Worm (Caenorhabditis elegans) whole organism, L1 larva: Measurements from ENCODE around the gene emb-8.

Experiments
- C16A3.4 ChIP-seq: fragments of 150-350 bp; optimal IDR thresholded peaks from 2 replicates; lab custom pipeline; 2014; ENCODE audit warnings: missing biosample characterization, missing genetic modification characterization
- C34B4.2 ChIP-seq: sonication (generic microtip); optimal IDR thresholded peaks from 2 replicates; lab custom pipeline; 2017; ENCODE audit warnings: mild to moderate bottlenecking, missing genetic modification characterization, missing compliant biosample characterization
- F16B12.6 ChIP-seq: fragments of 150-350 bp; optimal IDR thresholded peaks from 2 replicates; lab custom pipeline; 2014; ENCODE audit warnings: missing biosample characterization, missing genetic modification characterization
- aha-1 ChIP-seq: fragments of 150-350 bp; optimal IDR thresholded peaks from 2 replicates; lab custom pipeline; 2014; ENCODE audit warnings: missing biosample characterization, missing genetic modification characterization
- alr-1 ChIP-seq: fragments of 200-800 bp; sonication (Bioruptor generic); optimal IDR thresholded peaks from 2 replicates; lab custom pipeline; 2018; ENCODE audit warnings: borderline replicate concordance, mild to moderate bottlenecking, missing genetic modification characterization, missing compliant biosample characterization
- aly-2 ChIP-seq: fragments of 150-350 bp; optimal IDR thresholded peaks from 2 replicates; lab custom pipeline; 2014; ENCODE audit warnings: missing biosample characterization, missing genetic modification characterization
- ceh-82 ChIP-seq, 3 experiments: fragments of 150-350 bp in 1 of 3; sonication (generic microtip) in 2 of 3; optimal IDR thresholded peaks; 2 replicates each; lab custom pipeline; 2014 to 2017; ENCODE audit warnings: missing biosample characterization in 3 of 3, missing genetic modification characterization in 3 of 3
- dpl-1 ChIP-seq, 3 experiments: fragments of 150-350 bp in 2 of 3; sonication (generic microtip) in 1 of 3; optimal IDR thresholded peaks; 2 replicates each; lab custom pipeline; 2014 to 2017; ENCODE audit warnings: missing biosample characterization in 3 of 3, missing genetic modification characterization in 3 of 3, missing genetic modification reagents in 3 of 3
- dsc-1 ChIP-seq: sonication (generic microtip); optimal IDR thresholded peaks from 2 replicates; lab custom pipeline; 2016; ENCODE audit warnings: mild to moderate bottlenecking, missing genetic modification characterization, missing compliant biosample characterization
- efl-1 ChIP-seq, 4 experiments: fragments of 150-350 bp; optimal IDR thresholded peaks in 3 of 4; peaks in 1 of 4; 1 replicate in 1 of 4; 2 replicates in 3 of 4; lab custom pipeline; 2014; ENCODE audit warnings: missing biosample characterization in 2 of 4, missing genetic modification characterization in 2 of 4, missing genetic modification reagents in 2 of 4
- efl-3 ChIP-seq: fragments of 200-800 bp; sonication (Bioruptor generic); optimal IDR thresholded peaks from 2 replicates; lab custom pipeline; 2018; ENCODE audit warnings: mild to moderate bottlenecking, missing genetic modification characterization, missing compliant biosample characterization
- egl-13 ChIP-seq: sonication (generic microtip); optimal IDR thresholded peaks from 2 replicates; lab custom pipeline; 2016; ENCODE audit warnings: missing genotype, missing genetic modification reagents, missing genetic modification characterization, missing compliant biosample characterization
- elt-2 ChIP-seq: sonication (generic microtip); optimal IDR thresholded peaks from 2 replicates; lab custom pipeline; 2016; ENCODE audit warnings: missing genetic modification characterization, mild to moderate bottlenecking, inconsistent platforms, missing compliant biosample characterization, missing genetic modification reagents
- elt-3 ChIP-seq, 6 experiments: fragments of 150-350 bp in 1 of 6; sonication (generic microtip); optimal IDR thresholded peaks; 2 replicates each; lab custom pipeline; 2017 to 2018; ENCODE audit warnings: missing biosample characterization in 6 of 6, missing genetic modification characterization in 6 of 6, inconsistent platforms in 1 of 6
- fkh-10 ChIP-seq: sonication (generic microtip); optimal IDR thresholded peaks from 2 replicates; lab custom pipeline; 2017; ENCODE audit warnings: missing biosample characterization, missing genetic modification reagents, missing genetic modification characterization
- fkh-4 ChIP-seq: sonication (generic microtip); optimal IDR thresholded peaks from 2 replicates; lab custom pipeline; 2016; ENCODE audit warnings: missing compliant biosample characterization, missing genetic modification characterization, borderline replicate concordance
- fkh-8 ChIP-seq: sonication (generic microtip); optimal IDR thresholded peaks from 2 replicates; lab custom pipeline; 2016; ENCODE audit warnings: mild to moderate bottlenecking, missing genetic modification characterization, missing compliant biosample characterization
- fos-1 ChIP-seq: fragments of 150-350 bp; optimal IDR thresholded peaks from 2 replicates; lab custom pipeline; 2014; ENCODE audit warnings: missing biosample characterization, missing genetic modification characterization
- hpl-2 ChIP-seq: fragments of 150-350 bp; optimal IDR thresholded peaks from 2 replicates; lab custom pipeline; 2014; ENCODE audit warnings: missing biosample characterization, missing genetic modification reagents, missing genetic modification characterization
- irx-1 ChIP-seq: sonication (generic microtip); optimal IDR thresholded peaks from 2 replicates; lab custom pipeline; 2016; ENCODE audit warnings: missing genetic modification characterization, missing compliant biosample characterization
- isw-1 ChIP-seq: fragments of 200-800 bp; sonication (Bioruptor generic); IDR thresholded peaks from 2 replicates; pipeline ENCODE4 v1.3.6; 2022; ENCODE audit warnings: missing genetic modification characterization, missing compliant biosample characterization
- lin-13 ChIP-seq: fragments of 150-350 bp; optimal IDR thresholded peaks from 2 replicates; lab custom pipeline; 2014; ENCODE audit warnings: missing biosample characterization, missing genetic modification reagents, missing genetic modification characterization
- lin-14 ChIP-seq: fragments of 200-800 bp; sonication (Bioruptor generic); optimal IDR thresholded peaks from 2 replicates; lab custom pipeline; 2018; ENCODE audit warnings: mild to moderate bottlenecking, missing genetic modification characterization, moderate library complexity, missing compliant biosample characterization
- lsy-2 ChIP-seq, 2 experiments: fragments of 150-350 bp; optimal IDR thresholded peaks; 2 replicates each; lab custom pipeline; 2014; ENCODE audit warnings: missing biosample characterization in 2 of 2, missing genetic modification characterization in 2 of 2
- mab-9 ChIP-seq: fragments of 200-800 bp; sonication (Bioruptor generic); IDR thresholded peaks from 2 replicates; pipeline ENCODE4 v1.3.6; 2022; ENCODE audit warnings: missing genetic modification reagents, missing genetic modification characterization, missing compliant biosample characterization
- mdl-1 ChIP-seq, 2 experiments: fragments of 150-350 bp; optimal IDR thresholded peaks; 2 replicates each; lab custom pipeline; 2014 to 2017; ENCODE audit warnings: missing biosample characterization in 2 of 2, missing genetic modification characterization in 2 of 2, inconsistent platforms in 1 of 2
- mep-1 ChIP-seq: fragments of 150-350 bp; optimal IDR thresholded peaks from 2 replicates; lab custom pipeline; 2014; ENCODE audit warnings: missing biosample characterization, missing genetic modification characterization
- nhr-11 ChIP-seq: fragments of 150-350 bp; optimal IDR thresholded peaks from 2 replicates; lab custom pipeline; 2014; ENCODE audit warnings: missing biosample characterization, missing genetic modification characterization
- pag-3 ChIP-seq: sonication (generic microtip); optimal IDR thresholded peaks from 2 replicates; lab custom pipeline; 2017; ENCODE audit warnings: missing genetic modification characterization, mild to moderate bottlenecking, missing compliant biosample characterization, antibody characterized with exemption, borderline replicate concordance; ENCODE audit not compliant: insufficient read depth
- rnt-1 ChIP-seq: sonication (generic microtip); optimal IDR thresholded peaks from 2 replicates; lab custom pipeline; 2016; ENCODE audit warnings: mild to moderate bottlenecking, missing genetic modification characterization, moderate library complexity, missing compliant biosample characterization
- snu-23 ChIP-seq: sonication (generic microtip); optimal IDR thresholded peaks from 2 replicates; lab custom pipeline; 2016; ENCODE audit warnings: missing genetic modification characterization, missing compliant biosample characterization
- sptf-1 ChIP-seq: fragments of 150-350 bp; optimal IDR thresholded peaks from 2 replicates; lab custom pipeline; 2014; ENCODE audit warnings: missing biosample characterization, missing genetic modification characterization
- swsn-7 ChIP-seq: sonication (generic microtip); optimal IDR thresholded peaks from 2 replicates; lab custom pipeline; 2016; ENCODE audit warnings: missing genetic modification characterization, missing compliant biosample characterization
- unc-62 ChIP-seq: fragments of 150-350 bp; optimal IDR thresholded peaks from 2 replicates; lab custom pipeline; 2014; ENCODE audit warnings: missing biosample characterization, missing genetic modification reagents, missing genetic modification characterization
- unc-86 ChIP-seq: sonication (generic microtip); optimal IDR thresholded peaks from 2 replicates; lab custom pipeline; 2016; ENCODE audit warnings: missing genetic modification characterization, missing compliant biosample characterization
- unc-98 ChIP-seq: fragments of 200-800 bp; sonication (Bioruptor generic); IDR thresholded peaks from 2 replicates; pipeline ENCODE4 v1.3.6; 2022; ENCODE audit warnings: missing genetic modification characterization, missing compliant biosample characterization

Gene emb-8

DNA sequence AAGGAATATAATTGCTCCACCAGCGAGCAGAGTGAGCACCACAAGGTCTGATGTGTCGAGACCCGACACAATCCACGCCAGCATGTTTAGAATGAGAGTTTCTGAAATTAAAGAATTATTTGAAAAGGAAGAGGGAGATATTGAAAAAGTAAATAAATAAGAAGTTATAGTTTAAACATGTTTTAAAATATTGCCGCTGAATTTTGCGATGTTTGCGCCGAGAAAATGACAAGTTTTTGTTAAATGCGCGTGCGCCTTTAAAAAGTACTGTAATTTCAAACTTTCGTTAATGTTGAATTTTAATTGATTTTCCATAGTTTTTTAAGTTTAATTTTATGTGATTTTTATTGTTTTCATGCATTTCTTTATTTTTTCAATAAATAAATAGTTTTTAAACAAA, at the start of gene emb-8:
TSS of gene emb-8 (minus strand) at position 101 of the 400 bp plus-strand sequence.
- no peak for TF ChIP-seq aly-2 (tag; lab: Kevin White, UChicago)
- TF ChIP-seq lin-14 (GFP tag; lab: Kevin White, UChicago): no peak
- TF ChIP-seq fos-1 (tag; lab: Kevin White, UChicago): no peak
- no peak for TF ChIP-seq isw-1
- no peak for TF ChIP-seq mdl-1 (tag; optimal IDR thresholded peaks at IDR 0.05; lab: Kevin White, UChicago)
- no peak for TF ChIP-seq fkh-4 (tag; lab: Kevin White, UChicago)
- no peak for TF ChIP-seq lsy-2 (tag; optimal IDR thresholded peaks at IDR 0.05; lab: Kevin White, UChicago)
- no peak for TF ChIP-seq unc-98 (GFP tag; lab: Robert Waterston, UW)
- no peak for TF ChIP-seq fkh-10

DNA sequence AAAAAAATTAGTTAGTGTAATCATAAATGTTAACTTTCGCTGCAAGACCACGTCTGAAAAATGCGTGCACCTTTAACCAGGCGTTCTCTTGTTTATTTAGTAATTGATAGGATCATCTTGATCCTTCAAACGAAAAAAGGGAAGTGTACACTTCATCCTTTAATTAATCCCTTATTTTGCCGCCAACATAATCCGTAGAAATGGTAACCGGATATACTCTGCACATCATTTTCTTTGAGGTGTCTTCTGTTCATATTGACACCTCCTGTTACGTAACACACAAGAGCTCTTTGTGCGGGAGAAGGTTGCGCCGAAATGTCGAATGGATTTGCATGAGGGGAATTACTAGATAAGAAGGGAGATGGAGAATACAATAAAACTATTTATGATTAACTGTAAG, 49.2 kb upstream of the emb-8 start:
- TF ChIP-seq efl-1 (optimal IDR thresholded peaks at IDR 0.05; lab: Kevin White, UChicago) (no peak), efl-1 (GFP tag; optimal IDR thresholded peaks at IDR 0.05 in 1 of 2; lab: Kevin White, UChicago) (peak in 1 of 2 experiments; percentile 29), unc-62 (GFP tag; lab: Kevin White, UChicago) (no peak), dsc-1 (tag; lab: Kevin White, UChicago) (peak; percentile 48), C34B4.2 (tag; lab: Kevin White, UChicago) (no peak), aha-1 (tag; lab: Kevin White, UChicago) (no peak), lsy-2 (tag; optimal IDR thresholded peaks at IDR 0.05; lab: Kevin White, UChicago) (no peak), mep-1 (tag; lab: Kevin White, UChicago) (no peak), snu-23 (GFP tag; lab: Kevin White, UChicago) (no peak), C16A3.4 (no peak), alr-1 (tag; lab: Kevin White, UChicago) (no peak)
- TF ChIP-seq, all 84 proteins: peak for 2

- no peak for TF ChIP-seq nhr-11 (tag; lab: Kevin White, UChicago)
- TF ChIP-seq swsn-7 (tag; lab: Kevin White, UChicago): no peak
- no peak for TF ChIP-seq egl-13 (tag; lab: Kevin White, UChicago)
- no peak for TF ChIP-seq sptf-1 (tag; lab: Kevin White, UChicago)
- TF ChIP-seq F16B12.6 (tag; lab: Kevin White, UChicago): no peak
- no peak for TF ChIP-seq efl-3 (GFP tag; lab: Kevin White, UChicago)
- TF ChIP-seq hpl-2: no peak
Observed at ce11 chrIII:5245067-5245466, 45.6 kb upstream of the emb-8 start.

DNA sequence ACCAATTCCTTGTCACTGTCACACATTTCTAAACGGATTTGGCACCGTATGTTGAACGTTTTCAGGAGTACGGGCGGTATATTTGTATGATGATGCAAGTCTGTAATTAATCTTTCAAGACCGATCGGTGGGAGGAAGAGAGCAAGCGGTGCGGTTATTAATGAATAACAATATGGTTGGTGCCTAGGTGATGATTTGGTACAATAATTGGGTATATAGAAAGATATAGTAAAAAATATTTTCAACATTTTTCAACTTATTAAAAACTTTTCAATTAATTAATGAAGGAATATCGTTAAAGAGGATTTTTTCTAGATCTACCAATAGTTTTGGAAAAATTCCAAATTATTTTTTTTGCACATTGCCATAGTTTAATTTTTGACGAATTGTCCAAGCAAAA, 45.1 kb upstream of the emb-8 start, which contains the start of gene cnd-1:
TSS of gene cnd-1 (minus strand) at position 101 of the 400 bp plus-strand sequence.
- TF ChIP-seq mab-9 (GFP tag; lab: Robert Waterston, UW): no peak
- no peak for TF ChIP-seq C16A3.4
- TF ChIP-seq dpl-1 (GFP tag; optimal IDR thresholded peaks at IDR 0.05; lab: Kevin White, UChicago): no peak
- TF ChIP-seq rnt-1 (tag; lab: Kevin White, UChicago): no peak
- TF ChIP-seq fkh-8 (tag; lab: Kevin White, UChicago): no peak
- TF ChIP-seq unc-62 (GFP tag; lab: Kevin White, UChicago): no peak
- TF ChIP-seq elt-2 (tag; lab: Kevin White, UChicago): no peak
- TF ChIP-seq ceh-82 (tag; optimal IDR thresholded peaks at IDR 0.05; lab: Kevin White, UChicago): no peak
- no peak for TF ChIP-seq snu-23 (GFP tag; lab: Kevin White, UChicago)
- TF ChIP-seq sptf-1 (tag; lab: Kevin White, UChicago): no peak
- no peak for TF ChIP-seq lin-13 (GFP tag; lab: Kevin White, UChicago)
- no peak for TF ChIP-seq pag-3 (tag; lab: Kevin White, UChicago)
- no peak for TF ChIP-seq unc-86 (tag; lab: Kevin White, UChicago)
- no peak for TF ChIP-seq isw-1
- TF ChIP-seq elt-3 (tag; optimal IDR thresholded peaks at IDR 0.05; lab: Kevin White, UChicago): no peak
- no peak for TF ChIP-seq irx-1 (tag; lab: Kevin White, UChicago)
